Worm (Caenorhabditis elegans) whole organism, late embryonic: Measurements from ENCODE around the gene Y54F10BM.3.

Experiments
- T23F11.4 ChIP-seq: fragments of 200-800 bp; sonication (Bioruptor generic); optimal IDR thresholded peaks from 2 replicates; lab custom pipeline; 2018; ENCODE audit warnings: mild to moderate bottlenecking, missing genetic modification characterization, missing compliant biosample characterization
- ama-1 ChIP-seq: fragments of 150-350 bp; optimal IDR thresholded peaks from 2 replicates; lab custom pipeline; 2014
- ceh-30 ChIP-seq: fragments of 150-350 bp; optimal IDR thresholded peaks from 2 replicates; lab custom pipeline; 2014; ENCODE audit warnings: missing biosample characterization, missing genetic modification characterization
- dmd-4 ChIP-seq: sonication (generic microtip); optimal IDR thresholded peaks from 2 replicates; lab custom pipeline; 2016; ENCODE audit warnings: borderline replicate concordance, missing genetic modification characterization, missing compliant biosample characterization
- dve-1 ChIP-seq: sonication (generic microtip); optimal IDR thresholded peaks from 2 replicates; lab custom pipeline; 2017; ENCODE audit warnings: antibody characterized with exemption, mild to moderate bottlenecking, missing genetic modification characterization, missing compliant biosample characterization
- elt-4 ChIP-seq: sonication (generic microtip); optimal IDR thresholded peaks from 2 replicates; lab custom pipeline; 2016; ENCODE audit warnings: missing genetic modification characterization, missing compliant biosample characterization
- ets-4 ChIP-seq: sonication (generic microtip); optimal IDR thresholded peaks from 2 replicates; lab custom pipeline; 2016; ENCODE audit warnings: missing genetic modification characterization, missing compliant biosample characterization
- hlh-8 ChIP-seq: sonication (generic microtip); optimal IDR thresholded peaks from 2 replicates; lab custom pipeline; 2016; ENCODE audit warnings: missing genotype, missing genetic modification characterization, missing compliant biosample characterization
- mec-3 ChIP-seq: sonication (generic microtip); optimal IDR thresholded peaks from 2 replicates; lab custom pipeline; 2016; ENCODE audit warnings: borderline replicate concordance, missing genetic modification characterization, missing compliant biosample characterization
- nhr-11 ChIP-seq: fragments of 150-350 bp; optimal IDR thresholded peaks from 2 replicates; lab custom pipeline; 2014; ENCODE audit warnings: missing biosample characterization, missing genetic modification characterization
- npax-4 ChIP-seq: sonication (generic microtip); optimal IDR thresholded peaks from 2 replicates; lab custom pipeline; 2016; ENCODE audit warnings: missing genetic modification characterization, missing compliant biosample characterization
- pha-4 ChIP-seq: fragments of 150-350 bp; optimal IDR thresholded peaks from 2 replicates; lab custom pipeline; 2018; ENCODE audit warnings: missing biosample characterization, missing genetic modification reagents, missing genetic modification characterization
- ref-2 ChIP-seq: sonication (generic microtip); optimal IDR thresholded peaks from 2 replicates; lab custom pipeline; 2016; ENCODE audit warnings: missing genetic modification characterization, missing compliant biosample characterization

ce11 chrIII:2280569-2280968 lies 1.3 kb upstream of the Y54F10BM.3 start, which contains the start of gene Y54F10BM.22:
- no peak for TF ChIP-seq mec-3 (tag; lab: Kevin White, UChicago)
- no peak for TF ChIP-seq ceh-30 (tag; lab: Kevin White, UChicago)
- no peak for TF ChIP-seq hlh-8
- TF ChIP-seq nhr-11 (tag; lab: Kevin White, UChicago): no peak
- TF ChIP-seq dmd-4: no peak
- TF ChIP-seq ama-1 (lab: Kevin White, UChicago): no peak
- no peak for TF ChIP-seq ets-4 (tag; lab: Kevin White, UChicago)
- TF ChIP-seq elt-4 (tag; lab: Kevin White, UChicago): no peak
- no peak for TF ChIP-seq T23F11.4
- no peak for TF ChIP-seq ref-2 (tag; lab: Kevin White, UChicago)
- TF ChIP-seq dve-1 (tag; lab: Kevin White, UChicago): no peak
- TF ChIP-seq npax-4 (tag; lab: Kevin White, UChicago): no peak
- no peak for TF ChIP-seq pha-4
